Worm (Caenorhabditis elegans) whole organism, L4 larva: Measurements from ENCODE around the gene F43C1.5.

ENCODE experiments used
- F10B5.3 ChIP-seq: sonication (generic microtip); optimal IDR thresholded peaks from 2 replicates; lab custom pipeline; 2016; ENCODE audit warnings: mild to moderate bottlenecking, missing genetic modification characterization, missing compliant biosample characterization
- R02D3.7 ChIP-seq: fragments of 150-350 bp; sonication (generic microtip); optimal IDR thresholded peaks from 3 replicates; lab custom pipeline; 2014; ENCODE audit warnings: missing biosample characterization, missing genetic modification characterization
- T20F7.1 ChIP-seq: fragments of 200-800 bp; sonication (Bioruptor generic); optimal IDR thresholded peaks from 2 replicates; lab custom pipeline; 2018; ENCODE audit warnings: mild to moderate bottlenecking, missing genetic modification characterization, missing compliant biosample characterization
- T26A8.4 ChIP-seq: fragments of 200-800 bp; sonication (Bioruptor generic); IDR thresholded peaks from 2 replicates; pipeline ENCODE4 v1.3.6; 2022; ENCODE audit warnings: missing genetic modification characterization, missing compliant biosample characterization
- Y5F2A.4 ChIP-seq: fragments of 200-800 bp; sonication (Bioruptor generic); optimal IDR thresholded peaks from 2 replicates; lab custom pipeline; 2018; ENCODE audit warnings: mild to moderate bottlenecking, missing genetic modification characterization, missing compliant biosample characterization
- ama-1 ChIP-seq: fragments of 150-350 bp; optimal IDR thresholded peaks from 2 replicates; lab custom pipeline; 2014; ENCODE audit warnings: inconsistent platforms, mixed read lengths
- attf-4 ChIP-seq: sonication (generic microtip); optimal IDR thresholded peaks from 3 replicates; lab custom pipeline; 2017; ENCODE audit warnings: missing biosample characterization, missing genetic modification characterization
- ceh-28 ChIP-seq: fragments of 150-350 bp; optimal IDR thresholded peaks from 2 replicates; lab custom pipeline; 2014; ENCODE audit warnings: missing biosample characterization, missing genetic modification reagents, missing genetic modification characterization
- ceh-44 ChIP-seq: fragments of 200-800 bp; sonication (Bioruptor generic); IDR thresholded peaks from 2 replicates; pipeline ENCODE4 v1.3.6; 2022; ENCODE audit warnings: missing genetic modification reagents, missing genetic modification characterization, missing compliant biosample characterization
- ctbp-1 ChIP-seq: fragments of 200-800 bp; sonication (Bioruptor generic); IDR thresholded peaks from 2 replicates; pipeline ENCODE4 v1.3.6; 2022; ENCODE audit warnings: missing genetic modification reagents, missing genetic modification characterization, missing compliant biosample characterization
- daf-12 ChIP-seq: fragments of 150-350 bp; optimal IDR thresholded peaks from 2 replicates; lab custom pipeline; 2014; ENCODE audit warnings: missing biosample characterization, missing genetic modification reagents, missing genetic modification characterization
- daf-19 ChIP-seq: fragments of 200-800 bp; sonication (Bioruptor generic); conservative IDR thresholded peaks from 2 replicates; pipeline ENCODE4 v1.3.6; 2022; ENCODE audit warnings: missing genetic modification characterization, missing compliant biosample characterization
- dmd-6 ChIP-seq: fragments of 200-800 bp; sonication (Bioruptor generic); IDR thresholded peaks from 2 replicates; pipeline ENCODE4 v1.3.6; 2022; ENCODE audit warnings: missing genetic modification reagents, missing genetic modification characterization, missing compliant biosample characterization
- dmd-8 ChIP-seq: fragments of 200-800 bp; sonication (Bioruptor generic); IDR thresholded peaks from 2 replicates; pipeline ENCODE4 v1.3.6; 2022; ENCODE audit warnings: missing genetic modification characterization, missing compliant biosample characterization
- dpl-1 ChIP-seq: fragments of 150-350 bp; optimal IDR thresholded peaks from 2 replicates; lab custom pipeline; 2014; ENCODE audit warnings: missing biosample characterization, missing genetic modification reagents, missing genetic modification characterization
- dve-1 ChIP-seq: sonication (generic microtip); optimal IDR thresholded peaks from 2 replicates; lab custom pipeline; 2017; ENCODE audit warnings: antibody characterized with exemption, mild to moderate bottlenecking, missing genetic modification characterization, missing compliant biosample characterization; ENCODE audit not compliant: insufficient read depth
- hlh-11 ChIP-seq: fragments of 200-800 bp; sonication (Bioruptor generic); optimal IDR thresholded peaks from 2 replicates; lab custom pipeline; 2018; ENCODE audit warnings: mild to moderate bottlenecking, missing genetic modification characterization, missing compliant biosample characterization
- hmg-1.1 ChIP-seq: fragments of 200-800 bp; sonication (Bioruptor generic); IDR thresholded peaks from 2 replicates; pipeline ENCODE4 v1.3.6; 2022; ENCODE audit warnings: missing genetic modification reagents, missing genetic modification characterization, missing compliant biosample characterization
- jun-1 ChIP-seq: fragments of 150-350 bp; optimal IDR thresholded peaks from 2 replicates; lab custom pipeline; 2014; ENCODE audit warnings: missing biosample characterization, missing genetic modification reagents, missing genetic modification characterization
- lim-7 ChIP-seq: fragments of 200-800 bp; sonication (Bioruptor generic); IDR thresholded peaks from 2 replicates; pipeline ENCODE4 v1.3.6; 2022; ENCODE audit warnings: missing genetic modification characterization, missing compliant biosample characterization
- lin-1 ChIP-seq: fragments of 200-800 bp; sonication (Bioruptor generic); IDR thresholded peaks from 2 replicates; pipeline ENCODE4 v1.3.6; 2022; ENCODE audit warnings: missing genetic modification reagents, missing genetic modification characterization, missing compliant biosample characterization
- lin-13 ChIP-seq: fragments of 150-350 bp; optimal IDR thresholded peaks from 2 replicates; lab custom pipeline; 2014; ENCODE audit warnings: missing biosample characterization, missing genetic modification reagents, missing genetic modification characterization
- lin-39 ChIP-seq: fragments of 150-350 bp; optimal IDR thresholded peaks from 2 replicates; lab custom pipeline; 2014; ENCODE audit warnings: missing biosample characterization, missing genetic modification reagents, missing genetic modification characterization
- mes-2 ChIP-seq: sonication (generic microtip); optimal IDR thresholded peaks from 2 replicates; lab custom pipeline; 2016; ENCODE audit warnings: missing genotype, mild to moderate bottlenecking, missing genetic modification characterization, missing compliant biosample characterization; ENCODE audit not compliant: poor library complexity, severe bottlenecking
- mxl-2 ChIP-seq: fragments of 200-800 bp; sonication (Bioruptor generic); conservative IDR thresholded peaks from 2 replicates; pipeline ENCODE4 v1.3.6; 2022; ENCODE audit warnings: missing genetic modification reagents, missing genetic modification characterization, missing compliant biosample characterization
- nhr-102 ChIP-seq: sonication (generic microtip); optimal IDR thresholded peaks from 2 replicates; lab custom pipeline; 2016; ENCODE audit warnings: mild to moderate bottlenecking, missing genetic modification characterization, moderate library complexity, missing compliant biosample characterization
- nhr-11 ChIP-seq: fragments of 150-350 bp; optimal IDR thresholded peaks from 2 replicates; lab custom pipeline; 2014; ENCODE audit warnings: missing biosample characterization, missing genetic modification characterization
- nhr-111 ChIP-seq: fragments of 200-800 bp; sonication (Bioruptor generic); optimal IDR thresholded peaks from 2 replicates; lab custom pipeline; 2018; ENCODE audit warnings: mild to moderate bottlenecking, missing genetic modification characterization, missing compliant biosample characterization
- nhr-28 ChIP-seq: fragments of 150-350 bp; optimal IDR thresholded peaks from 2 replicates; lab custom pipeline; 2014; ENCODE audit warnings: missing biosample characterization, missing genetic modification characterization
- nhr-42 ChIP-seq: fragments of 200-800 bp; sonication (Bioruptor generic); IDR thresholded peaks from 2 replicates; pipeline ENCODE4 v1.3.6; 2022; ENCODE audit warnings: missing genetic modification characterization, missing compliant biosample characterization
- nhr-48 ChIP-seq: sonication (generic microtip); optimal IDR thresholded peaks from 2 replicates; lab custom pipeline; 2016; ENCODE audit warnings: mild to moderate bottlenecking, missing genetic modification characterization, missing compliant biosample characterization
- nhr-6 ChIP-seq: fragments of 150-350 bp; optimal IDR thresholded peaks from 2 replicates; lab custom pipeline; 2014; ENCODE audit warnings: missing biosample characterization, missing genetic modification characterization
- nhr-77 ChIP-seq: fragments of 150-350 bp; optimal IDR thresholded peaks from 2 replicates; lab custom pipeline; 2014; ENCODE audit warnings: missing biosample characterization, missing genetic modification characterization
- pha-4 ChIP-seq, 2 experiments: fragments of 150-350 bp in 1 of 2; fragments of 200-800 bp in 1 of 2; sonication (Bioruptor generic) in 1 of 2; IDR thresholded peaks in 1 of 2; optimal IDR thresholded peaks in 1 of 2; 2 replicates each; pipeline versions ENCODE4 v1.3.6 to Lab custom; 2014 to 2022; ENCODE audit warnings: missing genetic modification characterization in 2 of 2, missing genetic modification reagents in 2 of 2, missing biosample characterization in 1 of 2, missing compliant biosample characterization in 1 of 2
- php-3 ChIP-seq: fragments of 200-800 bp; sonication (Bioruptor generic); IDR thresholded peaks from 2 replicates; pipeline ENCODE4 v1.3.6; 2022; ENCODE audit warnings: missing genetic modification reagents, missing genetic modification characterization, missing compliant biosample characterization
- pqm-1 ChIP-seq: sonication (generic microtip); optimal IDR thresholded peaks from 2 replicates; lab custom pipeline; 2017; ENCODE audit warnings: missing biosample characterization, missing genetic modification characterization
- rbr-2 ChIP-seq: sonication (generic microtip); optimal IDR thresholded peaks from 2 replicates; lab custom pipeline; 2016; ENCODE audit warnings: missing genotype, missing genetic modification characterization, missing compliant biosample characterization
- sdz-12 ChIP-seq: fragments of 200-800 bp; sonication (Bioruptor generic); optimal IDR thresholded peaks from 2 replicates; lab custom pipeline; 2018; ENCODE audit warnings: mild to moderate bottlenecking, missing genetic modification characterization, missing compliant biosample characterization
- skn-1 ChIP-seq: fragments of 150-350 bp; optimal IDR thresholded peaks from 2 replicates; lab custom pipeline; 2014; ENCODE audit warnings: missing biosample characterization, missing genetic modification characterization
- snpc-1.2 ChIP-seq: fragments of 200-800 bp; sonication (Bioruptor generic); IDR thresholded peaks from 2 replicates; pipeline ENCODE4 v1.3.6; 2022; ENCODE audit warnings: missing genetic modification reagents, missing genetic modification characterization, missing compliant biosample characterization
- spr-3 ChIP-seq: fragments of 200-800 bp; sonication (Bioruptor generic); optimal IDR thresholded peaks from 2 replicates; lab custom pipeline; 2018; ENCODE audit warnings: mild to moderate bottlenecking, missing genetic modification characterization, missing compliant biosample characterization
- zip-2 ChIP-seq: fragments of 150-350 bp; optimal IDR thresholded peaks from 2 replicates; lab custom pipeline; 2014; ENCODE audit warnings: missing biosample characterization, missing genetic modification characterization
- ztf-11 ChIP-seq: fragments of 150-350 bp; optimal IDR thresholded peaks from 2 replicates; lab custom pipeline; 2014; ENCODE audit warnings: missing biosample characterization, missing genetic modification characterization

F43C1.5 gene

ce11 chrIII:4223668-4224127 is 5.2 kb upstream of the F43C1.5 start (continued):
- TF ChIP-seq nhr-42 = no peak
- TF ChIP-seq nhr-11 (tag; lab: Kevin White, UChicago) = peak; percentile 96
- TF ChIP-seq lim-7 (GFP tag; lab: Robert Waterston, UW) = no peak
- no peak for TF ChIP-seq nhr-111 (GFP tag; lab: Kevin White, UChicago)
- peak; percentile 90 for TF ChIP-seq ctbp-1 (GFP tag; lab: Robert Waterston, UW)
- TF ChIP-seq zip-2 (tag; lab: Kevin White, UChicago) = no peak
- peak; percentile 86 for TF ChIP-seq hmg-1.1
- TF ChIP-seq attf-4 (tag; lab: Kevin White, UChicago) = no peak
- no peak for TF ChIP-seq spr-3 (GFP tag; lab: Kevin White, UChicago)
- no peak; the same call in 1 of the 2 replicates for TF ChIP-seq dmd-8 (GFP tag; lab: Robert Waterston, UW)
- TF ChIP-seq sdz-12 = no peak
- peak; percentile 64 for TF ChIP-seq dpl-1 (GFP tag; lab: Kevin White, UChicago)
- TF ChIP-seq lin-39 (tag; lab: Kevin White, UChicago) = no peak
- TF ChIP-seq nhr-102 (tag; lab: Kevin White, UChicago) = peak; percentile 4
- peak; percentile 56 for TF ChIP-seq jun-1
- TF ChIP-seq nhr-48 = peak; percentile 64
- no peak for TF ChIP-seq skn-1 (tag; lab: Kevin White, UChicago)
- peak; percentile 76 for TF ChIP-seq T20F7.1 (GFP tag; lab: Kevin White, UChicago)
- TF ChIP-seq pha-4 (GFP tag; IDR thresholded peaks at IDR 0.05; lab: Robert Waterston, UW) = peak; percentile 15; the same call in 1 of the 2 replicates
- TF ChIP-seq pha-4 (tag; optimal IDR thresholded peaks at IDR 0.05; lab: Kevin White, UChicago) = no peak
- peak; percentile 45 for TF ChIP-seq lin-13 (GFP tag; lab: Kevin White, UChicago)
- no peak for TF ChIP-seq ama-1 (lab: Kevin White, UChicago)
- peak; percentile 94 for TF ChIP-seq hlh-11 (tag; lab: Kevin White, UChicago)
- TF ChIP-seq daf-19 = no peak
- TF ChIP-seq nhr-6 (tag; lab: Kevin White, UChicago) = peak; percentile 73

ce11 chrIII:4224722-4225121 is 4.2 kb upstream of the F43C1.5 start:
- TF ChIP-seq nhr-77 (tag; lab: Kevin White, UChicago) = no peak
- TF ChIP-seq mxl-2 = no peak
- TF ChIP-seq snpc-1.2 = no peak
- no peak for TF ChIP-seq dpl-1 (GFP tag; lab: Kevin White, UChicago)
- TF ChIP-seq ztf-11 (tag; lab: Kevin White, UChicago) = no peak
- no peak for TF ChIP-seq Y5F2A.4 (GFP tag; lab: Kevin White, UChicago)

DNA sequence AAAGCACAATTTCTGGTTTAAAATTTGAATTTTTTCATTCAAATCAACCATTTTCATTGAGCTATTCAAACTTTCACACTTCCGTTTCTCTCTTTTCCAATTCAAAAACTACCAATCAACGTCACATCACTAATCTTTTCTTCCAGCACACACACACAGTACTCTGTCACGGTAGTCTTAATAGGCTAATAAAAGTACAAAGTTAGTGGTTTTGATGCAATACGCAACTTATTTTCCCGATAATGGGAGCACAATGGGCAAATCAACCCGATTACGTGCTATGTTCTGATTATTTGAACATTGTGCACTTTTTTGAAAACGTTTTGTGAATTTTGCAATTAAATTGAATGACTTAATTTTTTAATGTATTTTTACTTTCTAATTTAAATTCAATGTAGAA is 1.6 kb upstream of the F43C1.5 start:
- TF ChIP-seq mes-2 (tag; lab: Kevin White, UChicago) (no peak), T26A8.4 (GFP tag; lab: Robert Waterston, UW) (no peak), nhr-77 (tag; lab: Kevin White, UChicago) (peak; percentile 9), ceh-28 (tag; lab: Kevin White, UChicago) (no peak), lin-1 (GFP tag; lab: Robert Waterston, UW) (no peak), F10B5.3 (tag; lab: Kevin White, UChicago) (no peak), mxl-2 (no peak), dmd-6 (GFP tag; lab: Robert Waterston, UW) (peak; percentile 72; the same call in 1 of the 2 replicates), R02D3.7 (tag; lab: Kevin White, UChicago) (no peak), T20F7.1 (GFP tag; lab: Kevin White, UChicago) (peak; percentile 7), nhr-28 (peak; percentile 75), daf-12 (tag; lab: Kevin White, UChicago) (no peak), ctbp-1 (GFP tag; lab: Robert Waterston, UW) (no peak), pqm-1 (tag; lab: Kevin White, UChicago) (peak; percentile 78), ceh-44 (GFP tag; lab: Robert Waterston, UW) (no peak), php-3 (peak; percentile 31; the same call in 1 of the 2 replicates), rbr-2 (tag; lab: Kevin White, UChicago) (no peak), hlh-11 (tag; lab: Kevin White, UChicago) (peak; percentile 51), dve-1 (peak; percentile 37), pha-4 (GFP tag; IDR thresholded peaks at IDR 0.05; lab: Robert Waterston, UW) (no peak), pha-4 (tag; optimal IDR thresholded peaks at IDR 0.05; lab: Kevin White, UChicago) (no peak)
- TF ChIP-seq, all 104 proteins: peak for 8
